Worm (Caenorhabditis elegans): ENCODE measurements around the gene ttm-2.

DNA sequence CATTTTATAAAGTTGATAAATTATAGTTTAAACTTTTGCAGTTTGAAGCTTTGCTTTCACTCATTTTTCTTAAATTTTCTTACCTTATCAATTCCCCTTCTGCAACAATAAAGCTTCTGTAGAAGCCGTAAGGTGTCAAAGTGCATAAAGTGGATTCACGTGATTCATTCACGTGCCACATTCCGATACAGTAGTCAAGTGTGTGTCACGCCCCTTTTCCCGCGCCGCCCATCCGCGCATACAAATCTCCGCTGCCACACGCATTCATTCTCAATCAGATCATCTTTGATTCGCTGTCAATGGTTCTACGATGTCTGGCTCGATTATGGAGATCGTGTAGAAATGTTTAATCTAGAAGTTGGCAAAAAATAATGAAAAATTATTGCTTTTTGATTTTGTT is 19.1 kb downstream of the ttm-2 start:
- TF ChIP-seq him-1 (tag; optimal IDR thresholded peaks at IDR 0.05) (no peak), W03F9.2 (tag; optimal IDR thresholded peaks at IDR 0.05) (no peak), dao-5 (tag; optimal IDR thresholded peaks at IDR 0.05) (no peak)
